Worm (Caenorhabditis elegans): Measurements from ENCODE around the gene col-138.

DNA sequence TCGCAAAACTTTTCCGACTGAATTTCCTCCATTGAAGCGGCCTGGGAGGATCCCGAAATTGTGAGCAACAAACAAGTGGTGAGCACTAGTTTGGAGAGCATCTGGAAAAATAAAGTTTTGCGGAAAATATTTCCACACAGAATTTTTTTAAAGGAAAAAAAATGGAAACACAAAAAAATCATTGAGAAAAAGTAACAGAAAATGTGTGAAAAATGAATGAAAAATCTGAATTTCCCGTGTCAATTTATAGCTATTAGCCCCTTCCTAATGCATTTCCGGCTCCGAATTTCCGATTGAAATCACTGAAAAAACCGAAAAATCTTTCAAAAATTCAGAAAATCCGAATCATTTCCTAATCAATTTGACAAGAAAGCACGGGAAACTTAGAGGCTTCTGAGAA, 8.3 kb upstream of the col-138 start, which contains the start of gene flp-17:
- TF ChIP-seq skn-1 (tag; optimal IDR thresholded peaks at IDR 0.05), result no peak
- TF ChIP-seq nhr-6 (tag; optimal IDR thresholded peaks at IDR 0.05), result no peak
- no peak for TF ChIP-seq C34F6.9 (tag; optimal IDR thresholded peaks at IDR 0.05)
- no peak for TF ChIP-seq crh-2 (tag; optimal IDR thresholded peaks at IDR 0.05)
- TF ChIP-seq ama-1 (optimal IDR thresholded peaks at IDR 0.05), result no peak

All from whole organism, L2 larva.